Fruit fly (Drosophila melanogaster) whole organism, prepupa: ENCODE data around the gene Rtel1.

Experiments used
- Blimp-1 ChIP-seq: fragments of 200-800 bp; sonication (Bioruptor generic); optimal IDR thresholded peaks from 3 replicates; lab custom pipeline; 2017; ENCODE audit warnings: missing biosample characterization, missing genetic modification characterization, mild to moderate bottlenecking, moderate library complexity, missing genetic modification reagents
- CG10631 ChIP-seq: fragments of 200-800 bp; sonication (Bioruptor generic); optimal IDR thresholded peaks from 2 replicates; lab custom pipeline; 2016; ENCODE audit warnings: missing biosample characterization, missing genetic modification characterization
- CG15336 ChIP-seq: fragments of 200-800 bp; sonication (Bioruptor generic); IDR thresholded peaks from 2 replicates; pipeline ENCODE4 v1.3.6; 2022; ENCODE audit warnings: missing biosample characterization, missing genetic modification characterization
- CG16779 ChIP-seq: fragments of 200-800 bp; sonication (Bioruptor generic); optimal IDR thresholded peaks from 3 replicates; lab custom pipeline; 2017; ENCODE audit warnings: missing biosample characterization, mild to moderate bottlenecking, missing genetic modification characterization
- CG32006 ChIP-seq: fragments of 200-800 bp; sonication (Bioruptor generic); optimal IDR thresholded peaks from 3 replicates; lab custom pipeline; 2017; ENCODE audit warnings: missing biosample characterization, mild to moderate bottlenecking, missing genetic modification characterization
- CG3919 ChIP-seq: fragments of 200-800 bp; sonication (Bioruptor generic); optimal IDR thresholded peaks from 3 replicates; lab custom pipeline; 2016; ENCODE audit warnings: missing biosample characterization, missing genetic modification characterization
- CG4318 ChIP-seq: fragments of 200-800 bp; sonication (Bioruptor generic); optimal IDR thresholded peaks from 3 replicates; lab custom pipeline; 2017; ENCODE audit warnings: missing biosample characterization, mild to moderate bottlenecking, missing genetic modification characterization
- CG6276 ChIP-seq: fragments of 200-800 bp; sonication (Bioruptor generic); optimal IDR thresholded peaks from 2 replicates; lab custom pipeline; 2017; ENCODE audit warnings: missing biosample characterization, mild to moderate bottlenecking, missing genetic modification characterization
- CG6792 ChIP-seq: fragments of 200-800 bp; sonication (Bioruptor generic); optimal IDR thresholded peaks from 3 replicates; lab custom pipeline; 2016; ENCODE audit warnings: missing biosample characterization, missing genetic modification characterization
- CG6808 ChIP-seq: fragments of 200-800 bp; sonication (Bioruptor generic); optimal IDR thresholded peaks from 3 replicates; lab custom pipeline; 2017; ENCODE audit warnings: missing biosample characterization, missing genetic modification characterization, mild to moderate bottlenecking, moderate library complexity, missing genetic modification reagents
- CG6854 ChIP-seq: fragments of 200-800 bp; sonication (Bioruptor generic); optimal IDR thresholded peaks from 2 replicates; lab custom pipeline; 2017; ENCODE audit warnings: missing biosample characterization, mild to moderate bottlenecking, missing genetic modification characterization
- CG7368 ChIP-seq: fragments of 200-800 bp; sonication (Bioruptor generic); optimal IDR thresholded peaks from 3 replicates; lab custom pipeline; 2016; ENCODE audit warnings: missing biosample characterization, missing genetic modification characterization
- CG8119 ChIP-seq: fragments of 200-800 bp; sonication (Bioruptor generic); IDR thresholded peaks from 3 replicates; pipeline ENCODE4 v1.3.6; 2022; ENCODE audit warnings: missing biosample characterization, missing genetic modification characterization
- CG8319 ChIP-seq: fragments of 200-800 bp; sonication (Bioruptor generic); optimal IDR thresholded peaks from 3 replicates; lab custom pipeline; 2016; ENCODE audit warnings: missing biosample characterization, missing genetic modification characterization
- CG9139 ChIP-seq: fragments of 200-800 bp; sonication (Bioruptor generic); optimal IDR thresholded peaks from 3 replicates; lab custom pipeline; 2017; ENCODE audit warnings: missing biosample characterization, mild to moderate bottlenecking, missing genetic modification characterization
- Eip78C ChIP-seq: fragments of 200-800 bp; sonication (Bioruptor generic); peaks from one replicate; lab custom pipeline; 2016; ENCODE audit warnings: missing biosample characterization, missing genetic modification characterization
- Ets21C ChIP-seq: fragments of 200-800 bp; sonication (Bioruptor generic); optimal IDR thresholded peaks from 3 replicates; lab custom pipeline; 2016; ENCODE audit warnings: missing biosample characterization, missing genetic modification characterization
- Ets96B ChIP-seq: fragments of 200-800 bp; optimal IDR thresholded peaks from 2 replicates; lab custom pipeline; 2019; ENCODE audit warnings: missing biosample characterization, mild to moderate bottlenecking, missing genetic modification characterization, moderate library complexity
- Gug ChIP-seq: fragments of 200-800 bp; sonication (Bioruptor generic); IDR thresholded peaks from 2 replicates; pipeline ENCODE4 v1.3.6; 2022; ENCODE audit warnings: missing biosample characterization, missing genetic modification characterization
- Hr38 ChIP-seq: sonication (Bioruptor generic); optimal IDR thresholded peaks from 2 replicates; lab custom pipeline; 2016; ENCODE audit warnings: missing biosample characterization, missing genetic modification characterization
- Lpt ChIP-seq: fragments of 200-800 bp; sonication (Bioruptor generic); optimal IDR thresholded peaks from 3 replicates; lab custom pipeline; 2016; ENCODE audit warnings: missing biosample characterization, missing genetic modification characterization
- Met ChIP-seq: fragments of 200-800 bp; sonication (Bioruptor generic); optimal IDR thresholded peaks from 3 replicates; lab custom pipeline; 2016; ENCODE audit warnings: missing biosample characterization, missing genetic modification characterization
- Sox14 ChIP-seq: fragments of 200-800 bp; sonication (Bioruptor generic); optimal IDR thresholded peaks from 3 replicates; lab custom pipeline; 2016; ENCODE audit warnings: missing biosample characterization, missing genetic modification characterization
- achi ChIP-seq: fragments of 200-800 bp; sonication (Bioruptor generic); optimal IDR thresholded peaks from 3 replicates; lab custom pipeline; 2016; ENCODE audit warnings: missing biosample characterization, missing genetic modification characterization
- dsx ChIP-seq: fragments of 200-800 bp; optimal IDR thresholded peaks from 3 replicates; lab custom pipeline; 2019; ENCODE audit warnings: missing biosample characterization, mild to moderate bottlenecking, missing genetic modification characterization, moderate library complexity; ENCODE audit not compliant: poor library complexity, severe bottlenecking
- eg ChIP-seq: fragments of 200-800 bp; sonication (Bioruptor generic); IDR thresholded peaks from 3 replicates; pipeline ENCODE4 v1.3.6; 2022; ENCODE audit warnings: missing biosample characterization, missing genetic modification characterization
- esn ChIP-seq: fragments of 200-800 bp; sonication (Bioruptor generic); optimal IDR thresholded peaks from 2 replicates; lab custom pipeline; 2016; ENCODE audit warnings: missing biosample characterization, mild to moderate bottlenecking, missing genetic modification characterization, moderate library complexity
- fd59A ChIP-seq: fragments of 200-800 bp; sonication (Bioruptor generic); optimal IDR thresholded peaks from 2 replicates; lab custom pipeline; 2017; ENCODE audit warnings: missing biosample characterization, mild to moderate bottlenecking, missing genetic modification characterization, missing genetic modification reagents
- fd85E ChIP-seq: fragments of 200-800 bp; sonication (Bioruptor generic); optimal IDR thresholded peaks from 3 replicates; lab custom pipeline; 2016; ENCODE audit warnings: missing biosample characterization, missing genetic modification characterization
- fkh ChIP-seq: fragments of 200-800 bp; sonication (Bioruptor generic); optimal IDR thresholded peaks from 3 replicates; lab custom pipeline; 2017; ENCODE audit warnings: missing biosample characterization, mild to moderate bottlenecking, missing genetic modification characterization, moderate library complexity
- lz ChIP-seq: fragments of 200-800 bp; sonication (Bioruptor generic); optimal IDR thresholded peaks from 3 replicates; lab custom pipeline; 2016; ENCODE audit warnings: missing biosample characterization, missing genetic modification characterization
- salr ChIP-seq, 2 experiments: fragments of 200-800 bp; sonication (Bioruptor generic); optimal IDR thresholded peaks; 3 replicates each; lab custom pipeline; 2016 to 2018; ENCODE audit warnings: missing biosample characterization in 2 of 2, missing genetic modification characterization in 2 of 2, mild to moderate bottlenecking in 1 of 2
- ss ChIP-seq, 2 experiments: fragments of 200-800 bp; sonication (Bioruptor generic); optimal IDR thresholded peaks; 2 replicates in 1 of 2; 3 replicates in 1 of 2; lab custom pipeline; 2017 to 2018; ENCODE audit warnings: mild to moderate bottlenecking in 2 of 2, missing biosample characterization in 2 of 2, missing genetic modification characterization in 2 of 2, moderate library complexity in 1 of 2
- svp ChIP-seq: fragments of 200-800 bp; sonication (Bioruptor generic); peaks from one replicate; lab custom pipeline; 2016; ENCODE audit warnings: missing biosample characterization, missing genetic modification characterization
- topi ChIP-seq: fragments of 200-800 bp; sonication (Bioruptor generic); optimal IDR thresholded peaks from 3 replicates; lab custom pipeline; 2016; ENCODE audit warnings: missing biosample characterization, missing genetic modification characterization
- vri ChIP-seq: fragments of 200-800 bp; sonication (Bioruptor generic); optimal IDR thresholded peaks from 3 replicates; lab custom pipeline; 2016; ENCODE audit warnings: missing biosample characterization, mild to moderate bottlenecking, missing genetic modification characterization

Gene Rtel1

dm6 chrX:5754837-5755828 is 7.6 kb downstream of the Rtel1 start, which contains the start of the genes lin-52 and CG15771 (continued):
- TF ChIP-seq CG6792 (GFP tag; lab: Kevin White, UChicago) (peak; percentile 96), fkh (GFP tag; lab: Kevin White, UChicago) (peak; percentile 98), CG8119 (GFP tag; lab: Robert Waterston, UW) (peak; percentile 98), CG9139 (peak; percentile 95), CG6854 (GFP tag; lab: Kevin White, UChicago) (peak; percentile 96), topi (GFP tag; lab: Kevin White, UChicago) (peak; percentile 93), svp (peak; percentile 97), salr (GFP tag; optimal IDR thresholded peaks at IDR 0.05; lab: Kevin White, UChicago) (peak; percentile 83 to 92), Lpt (GFP tag; lab: Kevin White, UChicago) (peak; percentile 94), CG32006 (GFP tag; lab: Kevin White, UChicago) (peak; percentile 97), CG10631 (GFP tag; lab: Kevin White, UChicago) (peak; percentile 95), CG6276 (peak; percentile 96), ss (GFP tag; optimal IDR thresholded peaks at IDR 0.05; lab: Kevin White, UChicago) (peak; percentile 96 to 97), CG15336 (GFP tag; lab: Robert Waterston, UW) (peak; percentile 98), CG6808 (GFP tag; lab: Kevin White, UChicago) (peak; percentile 98), lz (GFP tag; lab: Kevin White, UChicago) (peak; percentile 95), Ets21C (GFP tag; lab: Kevin White, UChicago) (peak; percentile 86), achi (peak; percentile 95), Hr38 (GFP tag; lab: Kevin White, UChicago) (peak; percentile 16), CG8319 (GFP tag; lab: Kevin White, UChicago) (peak; percentile 88), Ets96B (tag; lab: Kevin White, UChicago) (peak; percentile 93), eg (peak; percentile 95), Gug (GFP tag; lab: Robert Waterston, UW) (peak; percentile 95), Eip78C (GFP tag; lab: Kevin White, UChicago) (peak; percentile 98), CG16779 (tag; lab: Kevin White, UChicago) (peak; percentile 93), esn (GFP tag; lab: Kevin White, UChicago) (peak; percentile 96), fd59A (GFP tag; lab: Kevin White, UChicago) (peak; percentile 94), Met (peak; percentile 96), Blimp-1 (GFP tag; lab: Kevin White, UChicago) (peak; percentile 92), Sox14 (GFP tag; lab: Kevin White, UChicago) (peak; percentile 91), CG7368 (peak; percentile 91), dsx (GFP tag; lab: Kevin White, UChicago) (peak; percentile 92), fd85E (GFP tag; lab: Kevin White, UChicago) (peak; percentile 89), CG4318 (GFP tag; lab: Kevin White, UChicago) (peak; percentile 94), CG3919 (GFP tag; lab: Kevin White, UChicago) (peak; percentile 94)
- TF ChIP-seq, all 60 proteins: peak for 60

- TF ChIP-seq vri (GFP tag; lab: Kevin White, UChicago) (peak; percentile 39), dsx (GFP tag; lab: Kevin White, UChicago) (no peak)
These were observed 8.6 kb downstream of the Rtel1 start for dm6 chrX:5756146-5756545.
